Fruit fly (Drosophila melanogaster) whole organism, embryonic: ENCODE results near the gene lqf.

Experiments used
- Adf1 ChIP-seq: fragments of 200-800 bp; sonication (Bioruptor generic); IDR thresholded peaks from 2 replicates; pipeline ENCODE4 v1.3.6; 2022; ENCODE audit warnings: missing biosample characterization, missing genetic modification characterization
- CG10431 ChIP-seq: fragments of 200-800 bp; sonication (Bioruptor generic); optimal IDR thresholded peaks from 3 replicates; lab custom pipeline; 2018; ENCODE audit warnings: missing biosample characterization, mild to moderate bottlenecking, missing genetic modification characterization
- CG12391 ChIP-seq: fragments of 200-800 bp; sonication (Bioruptor generic); optimal IDR thresholded peaks from 3 replicates; lab custom pipeline; 2018; ENCODE audit warnings: missing biosample characterization, mild to moderate bottlenecking, missing genetic modification characterization, moderate library complexity
- CG14441 ChIP-seq: fragments of 200-800 bp; sonication (Bioruptor generic); IDR thresholded peaks from 2 replicates; pipeline ENCODE4 v1.3.6; 2022; ENCODE audit warnings: missing biosample characterization, missing genetic modification characterization
- CG14667 ChIP-seq: fragments of 200-800 bp; sonication (Bioruptor generic); IDR thresholded peaks from 2 replicates; pipeline ENCODE4 v1.3.6; 2022; ENCODE audit warnings: missing biosample characterization, missing genetic modification characterization
- CG15011 ChIP-seq: fragments of 200-800 bp; sonication (Bioruptor generic); optimal IDR thresholded peaks from 3 replicates; lab custom pipeline; 2018; ENCODE audit warnings: missing biosample characterization, mild to moderate bottlenecking, missing genetic modification characterization
- CG15696 ChIP-seq: fragments of 200-800 bp; sonication (Bioruptor generic); optimal IDR thresholded peaks from 2 replicates; lab custom pipeline; 2019; ENCODE audit warnings: missing biosample characterization, mild to moderate bottlenecking, missing genetic modification characterization, moderate library complexity
- CG1603 ChIP-seq: fragments of 200-800 bp; sonication (Bioruptor generic); optimal IDR thresholded peaks from 2 replicates; lab custom pipeline; 2019; ENCODE audit warnings: missing biosample characterization, mild to moderate bottlenecking, missing genetic modification characterization, moderate library complexity
- CG16815 ChIP-seq: fragments of 200-800 bp; sonication (Bioruptor generic); optimal IDR thresholded peaks from 3 replicates; lab custom pipeline; 2017; ENCODE audit warnings: missing biosample characterization, mild to moderate bottlenecking, missing genetic modification characterization
- CG16863 ChIP-seq: fragments of 200-800 bp; sonication (Bioruptor generic); optimal IDR thresholded peaks from 3 replicates; lab custom pipeline; 2016; ENCODE audit warnings: missing biosample characterization, missing genetic modification characterization
- CG17359 ChIP-seq: fragments of 200-800 bp; sonication (Bioruptor generic); optimal IDR thresholded peaks from 3 replicates; lab custom pipeline; 2018; ENCODE audit warnings: missing biosample characterization, mild to moderate bottlenecking, missing genetic modification characterization, moderate library complexity
- CG18764 ChIP-seq: fragments of 200-800 bp; sonication (Bioruptor generic); optimal IDR thresholded peaks from 3 replicates; lab custom pipeline; 2016; ENCODE audit warnings: missing biosample characterization, missing genetic modification characterization
- CG2199 ChIP-seq: fragments of 200-800 bp; sonication (Bioruptor generic); IDR thresholded peaks from 3 replicates; pipeline ENCODE4 v1.3.6; 2022; ENCODE audit warnings: missing biosample characterization, missing genetic modification characterization
- CG2875 ChIP-seq: fragments of 200-800 bp; sonication (Bioruptor generic); optimal IDR thresholded peaks from 2 replicates; lab custom pipeline; 2017; ENCODE audit warnings: missing biosample characterization, mild to moderate bottlenecking, missing genetic modification characterization, missing genetic modification reagents
- CG3065 ChIP-seq: fragments of 200-800 bp; sonication (Bioruptor generic); optimal IDR thresholded peaks from 2 replicates; lab custom pipeline; 2016; ENCODE audit warnings: missing biosample characterization, missing genetic modification characterization
- CG31224 ChIP-seq: fragments of 200-800 bp; sonication (Bioruptor generic); IDR thresholded peaks from 2 replicates; pipeline ENCODE4 v1.3.6; 2022; ENCODE audit warnings: missing biosample characterization, missing genetic modification characterization
- CG34376 ChIP-seq: fragments of 200-800 bp; sonication (Bioruptor generic); optimal IDR thresholded peaks from 2 replicates; lab custom pipeline; 2018; ENCODE audit warnings: missing biosample characterization, mild to moderate bottlenecking, missing genetic modification characterization
- CG4404 ChIP-seq: fragments of 200-800 bp; sonication (Bioruptor generic); IDR thresholded peaks from 2 replicates; pipeline ENCODE4 v1.3.6; 2022; ENCODE audit warnings: missing biosample characterization, missing genetic modification characterization
- CG6689 ChIP-seq: fragments of 200-800 bp; sonication (Bioruptor generic); IDR thresholded peaks from 2 replicates; pipeline ENCODE4 v1.3.6; 2022; ENCODE audit warnings: missing biosample characterization, missing genetic modification characterization
- CG6791 ChIP-seq: fragments of 200-800 bp; sonication (Bioruptor generic); IDR thresholded peaks from 3 replicates; pipeline ENCODE4 v1.3.6; 2022; ENCODE audit warnings: missing biosample characterization, missing genetic modification characterization; ENCODE audit not compliant: partially characterized antibody
- CG7357 ChIP-seq: fragments of 200-800 bp; sonication (Bioruptor generic); IDR thresholded peaks from 3 replicates; pipeline ENCODE4 v1.3.6; 2022; ENCODE audit warnings: missing biosample characterization, missing genetic modification characterization
- CG7372 ChIP-seq: fragments of 200-800 bp; sonication (Bioruptor generic); IDR thresholded peaks from 2 replicates; pipeline ENCODE4 v1.3.6; 2022; ENCODE audit warnings: missing biosample characterization, missing genetic modification characterization
- CG9817 ChIP-seq: fragments of 200-800 bp; sonication (Bioruptor generic); optimal IDR thresholded peaks from 2 replicates; lab custom pipeline; 2018; ENCODE audit warnings: missing biosample characterization, mild to moderate bottlenecking, missing genetic modification characterization, moderate library complexity
- ERR ChIP-seq: fragments of 200-800 bp; sonication (Bioruptor generic); optimal IDR thresholded peaks from 2 replicates; lab custom pipeline; 2016; ENCODE audit warnings: missing biosample characterization, missing genetic modification characterization
- Hey ChIP-seq: fragments of 200-800 bp; sonication (Bioruptor generic); optimal IDR thresholded peaks from 3 replicates; lab custom pipeline; 2018; ENCODE audit warnings: missing biosample characterization, mild to moderate bottlenecking, missing genetic modification characterization
- HmgD ChIP-seq: fragments of 200-800 bp; sonication (Bioruptor generic); optimal IDR thresholded peaks from 3 replicates; lab custom pipeline; 2016; ENCODE audit warnings: missing biosample characterization, missing genetic modification characterization
- Lim3 ChIP-seq: fragments of 200-800 bp; sonication (Bioruptor generic); IDR thresholded peaks from 2 replicates; pipeline ENCODE4 v1.3.6; 2022; ENCODE audit warnings: missing biosample characterization, missing genetic modification characterization
- Lpt ChIP-seq: fragments of >200 bp; optimal IDR thresholded peaks from 2 replicates; lab custom pipeline; 2018; ENCODE audit warnings: missing biosample characterization, missing genetic modification characterization
- MESR4 ChIP-seq: fragments of 200-800 bp; sonication (Bioruptor generic); optimal IDR thresholded peaks from 2 replicates; lab custom pipeline; 2018; ENCODE audit warnings: missing biosample characterization, mild to moderate bottlenecking, missing genetic modification characterization, moderate library complexity
- MTF-1 ChIP-seq: fragments of 200-800 bp; sonication (Bioruptor generic); optimal IDR thresholded peaks from 2 replicates; lab custom pipeline; 2018; ENCODE audit warnings: missing biosample characterization, mild to moderate bottlenecking, missing genetic modification characterization, borderline replicate concordance
- Max ChIP-seq: fragments of 200-800 bp; sonication (Bioruptor generic); optimal IDR thresholded peaks from 2 replicates; lab custom pipeline; 2016; ENCODE audit warnings: missing biosample characterization, mild to moderate bottlenecking, missing genetic modification characterization
- NFAT ChIP-seq: fragments of 200-800 bp; sonication (Bioruptor generic); IDR thresholded peaks from 2 replicates; pipeline ENCODE4 v1.3.6; 2022; ENCODE audit warnings: missing biosample characterization, missing genetic modification characterization
- Nf-YA ChIP-seq: fragments of 200-800 bp; sonication (Bioruptor generic); IDR thresholded peaks from 2 replicates; pipeline ENCODE4 v1.3.6; 2022; ENCODE audit warnings: missing biosample characterization, missing genetic modification characterization
- Side ChIP-seq: fragments of 200-800 bp; sonication (Bioruptor generic); optimal IDR thresholded peaks from 2 replicates; lab custom pipeline; 2016; ENCODE audit warnings: missing biosample characterization, missing genetic modification characterization
- Usf ChIP-seq: fragments of 200-800 bp; sonication (Bioruptor generic); optimal IDR thresholded peaks from 2 replicates; lab custom pipeline; 2017; ENCODE audit warnings: missing genotype, missing biosample characterization, missing genetic modification characterization
- YL-1 ChIP-seq: fragments of 200-800 bp; sonication (Bioruptor generic); optimal IDR thresholded peaks from 3 replicates; lab custom pipeline; 2017; ENCODE audit warnings: missing biosample characterization, mild to moderate bottlenecking, missing genetic modification characterization
- ac ChIP-seq: fragments of 200-800 bp; sonication (Bioruptor generic); optimal IDR thresholded peaks from 3 replicates; lab custom pipeline; 2017; ENCODE audit warnings: missing biosample characterization, mild to moderate bottlenecking, missing genetic modification characterization
- amos ChIP-seq: fragments of 200-800 bp; sonication (Bioruptor generic); IDR thresholded peaks from 2 replicates; pipeline ENCODE4 v1.3.6; 2022; ENCODE audit warnings: missing biosample characterization, missing genetic modification characterization; ENCODE audit not compliant: partially characterized antibody
- bowl ChIP-seq: fragments of 200-800 bp; sonication (Bioruptor generic); IDR thresholded peaks from 2 replicates; pipeline ENCODE4 v1.3.6; 2022; ENCODE audit warnings: missing biosample characterization, missing genetic modification characterization
- dimm ChIP-seq: fragments of 200-800 bp; sonication (Bioruptor generic); IDR thresholded peaks from 2 replicates; pipeline ENCODE4 v1.3.6; 2022; ENCODE audit warnings: missing biosample characterization, missing genetic modification characterization
- fd102C ChIP-seq: fragments of 200-800 bp; sonication (Bioruptor generic); optimal IDR thresholded peaks from 2 replicates; lab custom pipeline; 2018; ENCODE audit warnings: missing biosample characterization, mild to moderate bottlenecking, missing genetic modification characterization, moderate library complexity
- fd3F ChIP-seq: fragments of 200-800 bp; sonication (Bioruptor generic); optimal IDR thresholded peaks from 2 replicates; lab custom pipeline; 2018; ENCODE audit warnings: missing biosample characterization, mild to moderate bottlenecking, missing genetic modification characterization, moderate library complexity
- gcm ChIP-seq: fragments of 200-800 bp; sonication (Bioruptor generic); optimal IDR thresholded peaks from 2 replicates; lab custom pipeline; 2019; ENCODE audit warnings: missing biosample characterization, mild to moderate bottlenecking, missing genetic modification characterization, moderate library complexity
- gem ChIP-seq: fragments of 200-800 bp; sonication (Bioruptor generic); optimal IDR thresholded peaks from 2 replicates; lab custom pipeline; 2019; ENCODE audit warnings: missing biosample characterization, mild to moderate bottlenecking, missing genetic modification characterization, moderate library complexity
- ind ChIP-seq: fragments of 200-800 bp; sonication (Bioruptor generic); optimal IDR thresholded peaks from 3 replicates; lab custom pipeline; 2016; ENCODE audit warnings: missing biosample characterization, missing genetic modification characterization
- ken ChIP-seq: fragments of 200-800 bp; sonication (Bioruptor generic); IDR thresholded peaks from 3 replicates; pipeline ENCODE4 v1.3.6; 2022; ENCODE audit warnings: missing biosample characterization, missing genetic modification characterization
- luna ChIP-seq: fragments of 200-800 bp; sonication (Bioruptor generic); optimal IDR thresholded peaks from 2 replicates; lab custom pipeline; 2016; ENCODE audit warnings: missing biosample characterization, missing genetic modification characterization
- oc ChIP-seq: fragments of 200-800 bp; sonication (Bioruptor generic); optimal IDR thresholded peaks from 2 replicates; lab custom pipeline; 2018; ENCODE audit warnings: missing biosample characterization, mild to moderate bottlenecking, missing genetic modification characterization, moderate library complexity
- so ChIP-seq: fragments of 200-800 bp; sonication (Bioruptor generic); IDR thresholded peaks from 3 replicates; pipeline ENCODE4 v1.3.6; 2022; ENCODE audit warnings: missing biosample characterization, missing genetic modification characterization
- ttk ChIP-seq: fragments of 200-800 bp; sonication (Bioruptor generic); IDR thresholded peaks from 2 replicates; pipeline ENCODE4 v2.1.2; 2022; ENCODE audit warnings: missing biosample characterization, missing genetic modification characterization
- twi ChIP-seq: fragments of 200-800 bp; optimal IDR thresholded peaks from 2 replicates; lab custom pipeline; 2019; ENCODE audit warnings: missing biosample characterization, mild to moderate bottlenecking, missing genetic modification characterization, moderate library complexity

The lqf gene

DNA sequence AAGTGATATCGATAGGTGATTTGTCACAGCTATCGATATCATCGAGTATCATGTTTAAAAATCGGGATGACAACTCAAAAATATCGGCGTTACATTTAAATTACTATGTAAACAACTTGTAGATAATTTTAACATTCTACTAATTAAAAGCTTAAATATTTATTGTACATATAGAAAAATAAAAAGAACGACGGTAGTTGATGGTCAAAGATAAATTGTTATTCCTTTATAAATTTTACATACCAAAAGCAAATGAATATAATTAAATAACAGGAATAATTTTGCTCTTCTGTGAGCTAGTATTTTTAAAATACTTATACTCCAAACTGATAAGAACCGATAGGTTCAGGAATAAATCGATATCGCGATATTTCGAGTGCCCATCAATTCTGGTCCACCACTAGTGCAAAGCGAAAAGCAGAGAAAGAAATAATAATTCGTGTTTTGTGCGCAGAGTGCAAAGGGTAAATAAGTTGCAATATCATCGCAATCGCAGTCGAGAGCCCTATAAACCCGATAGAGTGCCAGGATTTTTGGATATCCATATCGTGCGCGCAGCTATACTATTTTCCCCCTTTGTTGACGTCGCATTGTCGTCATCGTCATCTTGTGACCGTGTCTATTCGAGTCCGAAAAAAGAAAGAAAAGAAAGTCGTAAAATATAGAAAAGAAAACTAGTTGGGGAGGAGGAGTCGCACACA lies at the start of gene lqf (continued):
- TF ChIP-seq gcm (GFP tag; lab: Kevin White, UChicago) (no peak), CG18764 (no peak), ind (GFP tag; lab: Kevin White, UChicago) (peak; percentile 6), Nf-YA (GFP tag; lab: Robert Waterston, UW) (no peak), fd3F (GFP tag; lab: Kevin White, UChicago) (no peak), oc (tag; lab: Kevin White, UChicago) (no peak), ttk (GFP tag; lab: Robert Waterston, UW) (no peak), CG1603 (no peak), HmgD (GFP tag; lab: Kevin White, UChicago) (no peak), CG7372 (GFP tag; lab: Robert Waterston, UW) (no peak), MTF-1 (GFP tag; lab: Kevin White, UChicago) (no peak), ac (no peak), fd102C (GFP tag; lab: Kevin White, UChicago) (no peak), dimm (GFP tag; lab: Robert Waterston, UW) (no peak), CG4404 (GFP tag; lab: Robert Waterston, UW) (no peak), MESR4 (GFP tag; lab: Kevin White, UChicago) (peak; percentile 91), CG6791 (peak; percentile 74), CG16815 (GFP tag; lab: Kevin White, UChicago) (no peak), luna (GFP tag; lab: Kevin White, UChicago) (no peak), CG9817 (tag; lab: Kevin White, UChicago) (peak; percentile 60), NFAT (GFP tag; lab: Robert Waterston, UW) (no peak), CG31224 (GFP tag; lab: Robert Waterston, UW) (no peak), CG12391 (peak; percentile 53), CG34376 (GFP tag; lab: Kevin White, UChicago) (no peak), ERR (no peak), twi (tag; lab: Kevin White, UChicago) (no peak), CG14441 (GFP tag; lab: Robert Waterston, UW) (no peak), Adf1 (no peak), amos (GFP tag; lab: Robert Waterston, UW) (peak; percentile 86), CG3065 (GFP tag; lab: Kevin White, UChicago) (no peak), Side (GFP tag; lab: Kevin White, UChicago) (no peak), CG15696 (tag; lab: Kevin White, UChicago) (peak; percentile 34), Usf (GFP tag; lab: Kevin White, UChicago) (no peak), gem (tag; lab: Kevin White, UChicago) (peak; percentile 58), Lpt (GFP tag; lab: Kevin White, UChicago) (no peak), CG7357 (no peak), Max (no peak), Lim3 (GFP tag; lab: Robert Waterston, UW) (no peak), Hey (no peak), CG2875 (GFP tag; lab: Kevin White, UChicago) (no peak), YL-1 (GFP tag; lab: Kevin White, UChicago) (peak; percentile 30), so (no peak), CG17359 (no peak), CG10431 (GFP tag; lab: Kevin White, UChicago) (no peak), CG16863 (GFP tag; lab: Kevin White, UChicago) (no peak), CG14667 (GFP tag; lab: Robert Waterston, UW) (no peak), bowl (GFP tag; lab: Robert Waterston, UW) (no peak), CG2199 (no peak), ken (GFP tag; lab: Robert Waterston, UW) (no peak), CG6689 (GFP tag; lab: Robert Waterston, UW) (no peak), CG15011 (GFP tag; lab: Kevin White, UChicago) (no peak)
